Worm (Caenorhabditis elegans): ENCODE data around the gene tat-2.

tat-2 gene

DNA sequence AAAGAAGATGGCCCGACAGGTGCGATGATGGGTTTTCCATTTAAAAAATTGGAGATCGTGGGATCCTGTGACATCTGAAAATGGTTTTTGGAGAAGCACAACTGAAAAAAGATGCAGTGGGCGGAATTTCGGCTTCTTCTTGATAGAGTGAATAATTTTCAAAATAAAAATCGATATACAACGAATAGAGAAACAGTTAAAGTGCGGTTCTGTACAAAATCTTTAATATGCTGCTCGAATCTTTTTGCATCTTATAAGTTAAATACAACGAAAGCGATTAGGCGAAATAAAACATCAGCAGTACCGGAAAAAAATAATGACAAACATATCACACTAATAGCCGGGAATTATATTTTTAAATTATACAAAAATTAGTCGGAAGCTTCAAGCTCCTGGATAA lies 39.5 kb downstream of the tat-2 start, which contains the start of gene H06H21.11:
Gene H06H21.11 (minus strand): TSS at position 101 of the 400 bp plus-strand sequence.
- TF ChIP-seq ceh-24 (tag; optimal IDR thresholded peaks at IDR 0.05) (no peak), ceh-34 (tag; optimal IDR thresholded peaks at IDR 0.05) (no peak), ceh-45 (GFP tag; IDR thresholded peaks at IDR 0.05) (no peak)

DNA sequence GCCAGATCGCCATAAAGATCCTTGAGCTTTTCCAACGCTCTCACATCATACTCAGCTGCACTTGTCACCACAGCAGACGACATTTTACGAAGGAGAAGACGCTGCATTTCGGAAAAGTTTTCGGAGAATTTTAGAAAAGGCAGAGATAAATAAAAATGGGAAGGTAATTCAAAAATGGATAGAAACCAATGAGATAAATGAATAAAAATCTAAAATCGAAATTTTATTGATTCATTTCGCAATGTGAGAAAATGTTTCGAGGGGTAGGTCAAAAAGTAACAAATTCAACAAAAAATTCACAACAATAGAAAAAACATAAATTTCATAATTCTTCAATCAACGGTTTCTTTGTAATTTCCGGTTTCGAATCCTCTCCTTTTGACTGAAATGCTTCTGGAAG lies 40.2 kb downstream of the tat-2 start, which contains the start of gene dpf-5:
Gene dpf-5 (minus strand): TSS at position 101 of the 400 bp plus-strand sequence.
- TF ChIP-seq C08G9.2 (tag; optimal IDR thresholded peaks at IDR 0.05): no peak
- no peak for TF ChIP-seq elt-2 (tag; optimal IDR thresholded peaks at IDR 0.05)
- no peak for TF ChIP-seq tbx-7 (tag; optimal IDR thresholded peaks at IDR 0.05)
- TF ChIP-seq pag-3 (tag; optimal IDR thresholded peaks at IDR 0.05; ENCODE audit: borderline replicate concordance): no peak
- TF ChIP-seq fkh-10 (GFP tag; optimal IDR thresholded peaks at IDR 0.05): no peak
- no peak for TF ChIP-seq K02D7.2 (tag; optimal IDR thresholded peaks at IDR 0.05)
- TF ChIP-seq fax-1 (tag; optimal IDR thresholded peaks at IDR 0.05): no peak
- TF ChIP-seq nfya-1 (tag; optimal IDR thresholded peaks at IDR 0.05): no peak
- TF ChIP-seq npax-4 (tag; optimal IDR thresholded peaks at IDR 0.05): no peak
- TF ChIP-seq unc-55 (GFP tag; optimal IDR thresholded peaks at IDR 0.05): no peak
- TF ChIP-seq K09A11.1 (tag; optimal IDR thresholded peaks at IDR 0.05; ENCODE audit: insufficient read depth): no peak
- TF ChIP-seq unc-86 (tag; optimal IDR thresholded peaks at IDR 0.05): no peak
- no peak for TF ChIP-seq ceh-18 (tag; optimal IDR thresholded peaks at IDR 0.05)
- TF ChIP-seq syd-9 (tag; optimal IDR thresholded peaks at IDR 0.05): no peak
- no peak for TF ChIP-seq dmd-4 (tag; optimal IDR thresholded peaks at IDR 0.05; ENCODE audit: borderline replicate concordance)

DNA sequence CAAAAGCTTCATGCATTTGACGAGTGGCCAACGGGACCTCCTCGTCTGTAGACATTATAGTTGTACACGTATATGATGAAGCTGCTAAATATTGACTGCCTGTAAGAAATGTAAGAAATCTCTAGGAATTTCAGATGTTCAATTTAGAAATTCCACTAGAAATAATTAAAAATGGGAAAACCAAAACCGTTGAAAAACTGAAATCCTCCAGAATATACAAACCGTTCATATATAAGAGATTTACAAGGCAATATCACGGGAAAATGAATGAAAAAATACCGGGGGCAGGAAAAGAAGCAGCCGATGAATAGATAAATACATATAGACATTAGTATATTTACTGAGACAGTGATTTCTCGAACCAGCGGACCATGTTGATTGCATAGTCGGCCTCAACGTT lies 44.2 kb downstream of the tat-2 start, which contains the start of gene dpf-7:
Gene dpf-7 (minus strand): TSS at position 101 of the 400 bp plus-strand sequence.
- TF ChIP-seq hlh-15 (tag; optimal IDR thresholded peaks at IDR 0.05): no peak
- no peak for TF ChIP-seq ceh-24 (tag; optimal IDR thresholded peaks at IDR 0.05)
- TF ChIP-seq ref-2 (tag; optimal IDR thresholded peaks at IDR 0.05): no peak
- TF ChIP-seq rnt-1 (tag; optimal IDR thresholded peaks at IDR 0.05): no peak
- TF ChIP-seq unc-55 (GFP tag; optimal IDR thresholded peaks at IDR 0.05): no peak
- no peak for TF ChIP-seq lin-11 (tag; optimal IDR thresholded peaks at IDR 0.05)
- no peak for TF ChIP-seq lim-6 (tag; optimal IDR thresholded peaks at IDR 0.05)
- TF ChIP-seq ceh-34 (tag; optimal IDR thresholded peaks at IDR 0.05): no peak
- no peak for TF ChIP-seq ceh-22 (tag; optimal IDR thresholded peaks at IDR 0.05)
- TF ChIP-seq mec-3 (tag; optimal IDR thresholded peaks at IDR 0.05; ENCODE audit: borderline replicate concordance): no peak
- no peak for TF ChIP-seq Y22D7AL.16 (tag; optimal IDR thresholded peaks at IDR 0.05)
- TF ChIP-seq pha-2 (tag; optimal IDR thresholded peaks at IDR 0.05): no peak

DNA sequence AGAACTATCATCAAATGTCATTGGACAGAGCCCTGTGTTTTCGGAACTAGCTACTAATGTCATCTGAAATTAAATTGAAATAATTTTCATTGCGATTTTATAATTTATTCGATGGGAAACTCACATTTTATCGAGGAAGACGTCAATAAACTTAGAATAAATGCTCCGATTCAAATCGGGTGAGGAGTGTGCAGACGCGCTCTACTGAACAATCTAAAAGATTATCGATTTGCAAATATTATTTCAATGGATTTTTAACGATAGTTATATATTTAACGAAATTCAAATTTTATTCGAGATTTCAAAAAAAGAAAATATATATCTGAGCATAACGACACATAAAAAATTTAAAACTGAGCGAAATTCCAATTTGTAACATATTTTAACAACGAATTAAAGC lies 47.6 kb downstream of the tat-2 start, which contains the start of gene eor-1:
Gene eor-1 (minus strand): TSS at position 65 of the 400 bp plus-strand sequence.
- TF ChIP-seq unc-42 (tag; optimal IDR thresholded peaks at IDR 0.05) (peak; percentile 26), ceh-31 (tag; optimal IDR thresholded peaks at IDR 0.05) (peak; percentile 39), ceh-34 (tag; optimal IDR thresholded peaks at IDR 0.05) (peak; percentile 9), ceh-48 (tag; optimal IDR thresholded peaks at IDR 0.05) (peak; percentile 93), nfya-1 (tag; optimal IDR thresholded peaks at IDR 0.05) (peak; percentile 45), odd-2 (tag; optimal IDR thresholded peaks at IDR 0.05) (no peak)

DNA sequence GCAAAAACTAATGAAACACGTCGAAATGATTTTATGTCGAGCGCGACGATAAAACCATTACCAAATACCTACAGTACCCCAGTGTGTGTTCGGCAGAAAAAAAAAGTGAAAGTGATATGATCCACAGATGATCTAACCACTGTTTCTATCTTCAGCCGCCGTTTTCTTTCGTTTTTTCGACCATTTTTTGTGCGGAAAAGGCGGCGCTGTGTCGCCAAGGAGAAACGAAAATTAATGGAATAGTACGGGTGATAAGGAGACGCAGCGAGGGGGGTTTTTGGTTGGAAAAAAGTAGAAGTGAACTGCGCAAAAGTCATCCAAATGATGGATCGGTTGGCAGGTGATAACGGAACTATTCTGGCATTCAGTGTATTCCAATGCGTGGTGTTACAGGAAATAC lies 51.6 kb downstream of the tat-2 start:
- no peak for TF ChIP-seq dmd-4 (tag; optimal IDR thresholded peaks at IDR 0.05; ENCODE audit: borderline replicate concordance)
- no peak for TF ChIP-seq hlh-8 (tag; optimal IDR thresholded peaks at IDR 0.05)
- no peak for TF ChIP-seq eyg-1 (tag; optimal IDR thresholded peaks at IDR 0.05)
- no peak for TF ChIP-seq ref-2 (tag; optimal IDR thresholded peaks at IDR 0.05)
- no peak for TF ChIP-seq rnt-1 (tag; optimal IDR thresholded peaks at IDR 0.05)
- TF ChIP-seq lin-11 (tag; optimal IDR thresholded peaks at IDR 0.05): no peak
- TF ChIP-seq sdc-2 (tag; optimal IDR thresholded peaks at IDR 0.05): no peak
- no peak for TF ChIP-seq hlh-30 (tag; optimal IDR thresholded peaks at IDR 0.05; ENCODE audit: insufficient read depth)
- TF ChIP-seq pha-4 (tag; optimal IDR thresholded peaks at IDR 0.05): no peak
- TF ChIP-seq ceh-14 (tag; optimal IDR thresholded peaks at IDR 0.05): no peak
- no peak for TF ChIP-seq unc-3 (GFP tag; conservative IDR thresholded peaks at IDR 0.05)
- no peak for TF ChIP-seq unc-3 (tag; optimal IDR thresholded peaks at IDR 0.05)
- no peak for TF ChIP-seq syd-9 (tag; optimal IDR thresholded peaks at IDR 0.05)
- no peak for TF ChIP-seq zip-5 (tag; optimal IDR thresholded peaks at IDR 0.05)
- TF ChIP-seq C08G9.2 (tag; optimal IDR thresholded peaks at IDR 0.05): no peak
- TF ChIP-seq che-1 (tag; optimal IDR thresholded peaks at IDR 0.05): no peak
- no peak for TF ChIP-seq odd-2 (tag; optimal IDR thresholded peaks at IDR 0.05)
- TF ChIP-seq pax-1 (tag; optimal IDR thresholded peaks at IDR 0.05): no peak
- TF ChIP-seq unc-55 (GFP tag; optimal IDR thresholded peaks at IDR 0.05): no peak
- no peak for TF ChIP-seq ceh-31 (tag; optimal IDR thresholded peaks at IDR 0.05)

Measured in whole organism, late embryonic.